Worm (Caenorhabditis elegans) whole organism, L1 larva: ENCODE results near the gene ncx-8.

ENCODE experiments used
- nhr-11 ChIP-seq: fragments of 150-350 bp; optimal IDR thresholded peaks from 2 replicates; lab custom pipeline; 2014; ENCODE audit warnings: missing biosample characterization, missing genetic modification characterization
- sox-4 ChIP-seq: sonication (generic microtip); optimal IDR thresholded peaks from 2 replicates; lab custom pipeline; 2016; ENCODE audit warnings: missing genetic modification characterization, missing compliant biosample characterization

- TF ChIP-seq nhr-11 = no peak
- no peak for TF ChIP-seq sox-4 (tag; lab: Kevin White, UChicago)
These were observed 29.4 kb downstream of the ncx-8 start for ce11 chrV:4957619-4958018.
